Worm (Caenorhabditis elegans): ENCODE measurements around the gene R04F11.2.

Gene R04F11.2

DNA sequence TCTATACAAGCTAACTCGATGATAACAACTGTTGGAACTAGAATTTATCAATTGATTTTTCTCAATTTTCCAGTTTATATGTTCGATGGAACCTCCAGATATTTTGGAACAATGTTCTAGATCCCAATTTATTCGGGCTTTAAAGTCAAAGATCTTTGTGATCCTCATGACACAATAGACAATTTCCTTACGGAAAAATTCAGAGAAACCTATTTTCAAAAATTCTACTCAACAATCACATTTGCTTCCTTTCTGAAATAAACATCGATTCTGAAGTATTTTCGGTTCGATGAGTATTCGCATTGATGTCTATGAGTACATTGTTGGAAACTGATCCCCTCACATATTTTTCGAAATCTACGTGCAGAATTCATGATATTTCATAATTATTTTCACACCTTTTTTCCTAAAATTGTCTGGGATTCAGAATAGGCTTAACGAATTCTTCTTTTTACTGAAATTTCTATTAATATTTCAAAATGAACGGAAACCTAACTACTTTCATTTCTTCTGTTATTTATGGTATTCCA, 11.1 kb upstream of the R04F11.2 start, which contains the start of gene srg-45:
TSS of gene srg-45 (plus strand) at position 480 of the 530 bp plus-strand sequence.
- TF ChIP-seq flt-1 (GFP tag; IDR thresholded peaks at IDR 0.05) (no peak), hmbx-1 (tag; optimal IDR thresholded peaks at IDR 0.05) (no peak), scrt-1 (GFP tag; IDR thresholded peaks at IDR 0.05) (no peak), aly-1 (tag; optimal IDR thresholded peaks at IDR 0.05) (no peak), hmg-4 (GFP tag; optimal IDR thresholded peaks at IDR 0.05) (no peak), pes-1 (GFP tag; IDR thresholded peaks at IDR 0.05) (no peak), F13C5.2 (tag; optimal IDR thresholded peaks at IDR 0.05) (no peak), B0310.2 (tag; optimal IDR thresholded peaks at IDR 0.05) (no peak), ceh-13 (GFP tag; optimal IDR thresholded peaks at IDR 0.05) (no peak), ets-7 (tag; optimal IDR thresholded peaks at IDR 0.05) (no peak), tra-4 (tag; optimal IDR thresholded peaks at IDR 0.05) (no peak), tbx-37 (GFP tag; conservative IDR thresholded peaks at IDR 0.05) (no peak), tbx-11 (GFP tag; IDR thresholded peaks at IDR 0.05) (no peak), ama-1 (optimal IDR thresholded peaks at IDR 0.05) (no peak), hnd-1 (tag; optimal IDR thresholded peaks at IDR 0.05) (no peak), sea-1 (GFP tag; conservative IDR thresholded peaks at IDR 0.05) (no peak), ceh-36 (tag; optimal IDR thresholded peaks at IDR 0.05) (no peak)

DNA sequence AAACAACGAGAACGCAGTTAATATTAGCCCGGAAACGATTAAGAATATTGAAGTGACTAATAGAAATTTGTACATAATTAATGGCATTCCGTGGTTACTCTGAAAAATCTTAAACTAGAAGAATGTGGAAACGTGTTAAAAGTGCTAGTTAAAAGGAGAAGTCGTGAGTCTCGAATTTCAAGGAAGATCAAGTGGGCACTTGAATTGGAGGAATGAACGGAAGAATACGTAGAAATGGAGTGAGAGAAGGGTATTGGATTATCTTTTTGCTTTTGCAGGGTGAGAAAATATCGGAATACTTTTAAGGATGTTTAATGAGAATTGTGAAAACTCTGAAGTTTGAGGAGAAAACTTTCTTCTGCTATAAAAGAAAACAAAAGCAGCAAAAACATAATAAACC, 7.9 kb upstream of the R04F11.2 start, which contains the start of gene hpo-30:
TSS of gene hpo-30 (minus strand) at position 101 of the 400 bp plus-strand sequence.
- no peak for TF ChIP-seq ceh-13 (GFP tag; optimal IDR thresholded peaks at IDR 0.05)
- no peak for TF ChIP-seq ceh-36 (tag; optimal IDR thresholded peaks at IDR 0.05)
- TF ChIP-seq flt-1 (GFP tag; IDR thresholded peaks at IDR 0.05): no peak

DNA sequence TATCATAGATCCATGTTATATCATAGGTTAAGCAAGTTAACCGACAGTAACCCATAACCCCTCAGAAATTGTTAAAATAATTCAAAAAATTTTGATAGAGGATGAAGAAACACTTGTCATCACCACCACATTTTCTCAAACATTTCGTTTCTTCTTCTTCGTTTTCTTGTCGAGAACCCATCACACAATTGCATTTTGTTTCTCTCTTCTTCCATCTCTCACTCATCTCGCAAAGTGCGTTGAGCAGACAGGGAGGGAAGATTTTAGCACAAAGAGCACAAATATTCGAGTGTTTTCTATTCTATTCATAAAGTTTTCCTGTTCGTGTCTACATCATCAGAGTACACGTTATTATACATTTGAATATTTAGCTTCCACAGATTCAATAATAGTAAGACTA, 3.8 kb upstream of the R04F11.2 start:
- TF ChIP-seq tbx-11 (GFP tag; IDR thresholded peaks at IDR 0.05) (no peak), tbx-37 (GFP tag; conservative IDR thresholded peaks at IDR 0.05) (no peak), sea-1 (GFP tag; conservative IDR thresholded peaks at IDR 0.05) (no peak), tra-4 (tag; optimal IDR thresholded peaks at IDR 0.05) (no peak), aly-1 (tag; optimal IDR thresholded peaks at IDR 0.05) (no peak), ama-1 (optimal IDR thresholded peaks at IDR 0.05) (no peak)

DNA sequence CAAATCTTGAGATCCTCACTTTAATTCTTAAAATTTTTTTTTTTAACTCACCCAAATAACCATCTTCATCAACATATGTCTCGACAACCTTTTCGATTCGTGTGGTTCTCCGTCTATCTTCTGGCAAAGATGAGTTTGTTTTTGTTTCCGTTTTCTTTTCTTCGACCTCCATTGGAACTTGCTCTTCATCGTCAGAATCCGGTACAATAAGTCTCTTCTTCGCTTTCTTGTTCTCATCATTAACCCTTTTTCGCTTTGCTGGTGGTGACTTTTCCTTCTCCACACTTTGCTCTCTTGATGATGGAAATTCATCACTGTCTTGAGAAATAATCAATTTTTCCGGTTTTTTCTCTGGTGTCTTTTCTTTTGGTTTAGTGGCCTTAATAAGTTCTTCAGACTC, 2.1 kb upstream of the R04F11.2 start:
- TF ChIP-seq sea-1 (GFP tag; conservative IDR thresholded peaks at IDR 0.05) (no peak), scrt-1 (GFP tag; IDR thresholded peaks at IDR 0.05) (no peak), hmbx-1 (tag; optimal IDR thresholded peaks at IDR 0.05) (no peak), pes-1 (GFP tag; IDR thresholded peaks at IDR 0.05) (no peak), ets-7 (tag; optimal IDR thresholded peaks at IDR 0.05) (no peak), ceh-36 (tag; optimal IDR thresholded peaks at IDR 0.05) (no peak), hnd-1 (tag; optimal IDR thresholded peaks at IDR 0.05) (no peak), B0310.2 (tag; optimal IDR thresholded peaks at IDR 0.05) (no peak), tra-4 (tag; optimal IDR thresholded peaks at IDR 0.05) (no peak), flt-1 (GFP tag; IDR thresholded peaks at IDR 0.05) (no peak), F13C5.2 (tag; optimal IDR thresholded peaks at IDR 0.05) (no peak), aly-1 (tag; optimal IDR thresholded peaks at IDR 0.05) (no peak), hmg-4 (GFP tag; optimal IDR thresholded peaks at IDR 0.05) (no peak), tbx-11 (GFP tag; IDR thresholded peaks at IDR 0.05) (no peak)

DNA sequence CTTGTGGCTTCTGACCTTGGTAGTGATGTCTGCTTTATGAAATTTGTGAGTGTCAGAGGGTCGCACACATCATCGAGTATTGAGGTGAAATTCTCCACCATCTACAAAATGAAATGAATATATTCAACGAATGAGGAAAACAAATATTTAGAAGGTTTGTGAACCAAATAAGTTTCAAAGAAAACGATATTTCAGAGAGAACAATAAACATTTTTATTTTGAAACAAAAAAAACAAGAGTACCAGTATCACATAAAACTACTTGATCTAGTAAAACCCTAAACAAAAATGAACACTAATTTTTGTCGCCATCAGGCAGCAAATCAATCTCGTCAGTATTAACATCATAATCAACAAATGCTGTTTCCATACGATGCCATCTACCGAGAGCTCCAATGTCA, 1.1 kb upstream of the R04F11.2 start, which contains the start of gene R04F11.3:
TSS of gene R04F11.3 (minus strand) at position 101 of the 400 bp plus-strand sequence.
- TF ChIP-seq ets-7 (tag; optimal IDR thresholded peaks at IDR 0.05): no peak
- TF ChIP-seq F13C5.2 (tag; optimal IDR thresholded peaks at IDR 0.05): no peak
- TF ChIP-seq flt-1 (GFP tag; IDR thresholded peaks at IDR 0.05): no peak
- no peak for TF ChIP-seq B0310.2 (tag; optimal IDR thresholded peaks at IDR 0.05)
- no peak for TF ChIP-seq hnd-1 (tag; optimal IDR thresholded peaks at IDR 0.05)

DNA sequence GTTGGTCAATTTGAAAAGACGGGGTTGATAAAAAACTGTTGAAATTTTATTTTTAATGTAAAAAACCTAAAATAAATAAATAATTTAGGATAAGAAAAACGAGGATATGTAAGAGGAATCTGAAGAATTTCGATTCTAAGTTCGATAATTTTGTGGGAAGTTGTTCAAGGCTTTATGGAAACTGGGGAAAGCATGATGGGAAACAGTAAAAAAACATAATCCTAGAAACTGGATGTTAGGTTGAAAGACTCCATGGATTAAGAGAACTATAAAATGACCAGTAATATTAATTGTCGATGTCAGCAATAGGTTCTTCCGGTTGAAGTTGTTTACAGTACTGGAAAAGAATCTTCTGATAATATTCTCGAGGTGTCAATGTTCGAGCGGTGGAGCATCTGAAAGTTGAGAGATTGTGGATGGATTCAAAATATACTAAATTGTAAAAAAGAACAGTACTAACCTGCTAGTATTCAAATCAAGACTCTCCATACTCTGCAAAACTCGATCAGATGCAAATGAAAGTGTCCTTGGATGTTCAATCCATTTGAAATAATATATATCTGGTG, 2.2 kb downstream of the R04F11.2 start:
- no peak for TF ChIP-seq ceh-36 (tag; optimal IDR thresholded peaks at IDR 0.05)
- no peak for TF ChIP-seq scrt-1 (GFP tag; IDR thresholded peaks at IDR 0.05)
- no peak for TF ChIP-seq hnd-1 (tag; optimal IDR thresholded peaks at IDR 0.05)
- TF ChIP-seq tbx-11 (GFP tag; IDR thresholded peaks at IDR 0.05): no peak
- no peak for TF ChIP-seq aly-1 (tag; optimal IDR thresholded peaks at IDR 0.05)
- TF ChIP-seq ama-1 (optimal IDR thresholded peaks at IDR 0.05): no peak
- no peak for TF ChIP-seq hmg-4 (GFP tag; optimal IDR thresholded peaks at IDR 0.05)
- TF ChIP-seq ceh-13 (GFP tag; optimal IDR thresholded peaks at IDR 0.05): no peak
- TF ChIP-seq sea-1 (GFP tag; conservative IDR thresholded peaks at IDR 0.05): no peak

DNA sequence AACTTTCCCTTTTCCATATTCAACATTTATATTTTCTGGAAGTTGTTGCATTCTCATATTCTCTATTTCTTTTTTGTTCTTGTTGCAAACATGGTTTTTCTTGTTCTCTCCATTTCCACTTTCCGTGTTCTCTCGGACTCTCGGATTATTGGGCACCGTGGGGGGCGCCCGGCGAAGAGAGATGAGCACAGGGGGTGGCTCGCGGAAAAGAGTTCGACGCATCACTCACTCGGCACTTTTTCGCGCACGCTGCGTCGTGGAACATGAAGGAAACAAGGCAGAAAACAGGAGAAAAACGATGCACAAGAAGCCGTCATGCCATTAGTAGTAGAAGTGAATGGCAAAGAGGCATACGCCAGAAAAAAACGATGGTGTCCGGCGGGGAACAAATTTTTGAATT, 8.5 kb downstream of the R04F11.2 start:
- no peak for TF ChIP-seq ceh-13 (GFP tag; optimal IDR thresholded peaks at IDR 0.05)

DNA sequence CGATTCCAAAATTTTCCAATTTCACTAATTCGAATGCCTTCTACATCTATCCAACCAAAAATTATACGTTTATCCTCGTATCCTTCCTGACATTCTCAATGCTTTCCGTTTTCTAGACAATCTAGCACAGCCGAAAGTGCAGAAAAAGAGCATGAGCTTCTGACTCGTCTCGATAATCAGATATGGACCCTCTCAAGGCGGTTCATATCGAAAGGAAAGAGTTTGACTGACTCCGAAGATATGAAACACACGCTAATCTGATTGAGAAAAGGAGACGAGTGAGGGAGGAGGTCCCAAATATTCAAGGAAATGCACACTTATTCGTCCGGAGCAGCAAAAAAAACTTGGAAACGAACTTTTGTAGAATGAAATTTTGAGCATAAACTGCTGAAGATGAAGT, 11.0 kb downstream of the R04F11.2 start:
- no peak for TF ChIP-seq ets-7 (tag; optimal IDR thresholded peaks at IDR 0.05)
- TF ChIP-seq F13C5.2 (tag; optimal IDR thresholded peaks at IDR 0.05): no peak
- no peak for TF ChIP-seq pes-1 (GFP tag; IDR thresholded peaks at IDR 0.05)
- no peak for TF ChIP-seq ceh-36 (tag; optimal IDR thresholded peaks at IDR 0.05)
- TF ChIP-seq scrt-1 (GFP tag; IDR thresholded peaks at IDR 0.05): no peak
- TF ChIP-seq hnd-1 (tag; optimal IDR thresholded peaks at IDR 0.05): no peak
- no peak for TF ChIP-seq flt-1 (GFP tag; IDR thresholded peaks at IDR 0.05)
- no peak for TF ChIP-seq tra-4 (tag; optimal IDR thresholded peaks at IDR 0.05)
- TF ChIP-seq hmg-4 (GFP tag; optimal IDR thresholded peaks at IDR 0.05): no peak
- TF ChIP-seq tbx-11 (GFP tag; IDR thresholded peaks at IDR 0.05): no peak
- TF ChIP-seq ceh-13 (GFP tag; optimal IDR thresholded peaks at IDR 0.05): no peak
- no peak for TF ChIP-seq B0310.2 (tag; optimal IDR thresholded peaks at IDR 0.05)
- TF ChIP-seq sea-1 (GFP tag; conservative IDR thresholded peaks at IDR 0.05): no peak
- TF ChIP-seq ama-1 (optimal IDR thresholded peaks at IDR 0.05): no peak
- TF ChIP-seq hmbx-1 (tag; optimal IDR thresholded peaks at IDR 0.05): no peak
- no peak for TF ChIP-seq aly-1 (tag; optimal IDR thresholded peaks at IDR 0.05)

All from whole organism, early embryonic.